Worm (Caenorhabditis elegans): ENCODE measurements around the gene mrpl-42.

DNA sequence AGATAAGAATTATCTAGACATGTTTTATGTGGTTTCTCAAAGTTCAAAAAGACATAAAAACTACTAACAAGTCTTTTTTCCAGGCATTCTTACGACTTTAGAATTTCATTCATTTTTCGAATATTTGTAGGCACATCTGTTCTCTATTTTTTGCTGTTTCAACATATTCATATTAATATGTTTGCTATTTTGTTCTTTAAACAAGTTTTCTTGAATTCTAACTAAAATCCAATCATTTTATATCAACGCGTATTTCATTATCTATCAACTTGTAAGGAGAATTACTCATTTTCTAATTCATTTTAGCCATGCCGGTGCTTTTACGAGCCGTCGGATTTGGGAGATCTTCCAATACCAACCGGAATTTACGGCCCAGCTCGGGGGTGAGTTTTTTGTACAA, 12.2 kb downstream of the mrpl-42 start, which contains the start of gene twk-8:
- TF ChIP-seq unc-62 (GFP tag; optimal IDR thresholded peaks at IDR 0.05) (no peak), blmp-1 (tag; optimal IDR thresholded peaks at IDR 0.05) (no peak), ztf-11 (tag; optimal IDR thresholded peaks at IDR 0.05) (no peak), elt-3 (tag; optimal IDR thresholded peaks at IDR 0.05) (no peak), nhr-76 (tag; optimal IDR thresholded peaks at IDR 0.05) (no peak)

All from whole organism, mixed stage, embryonic.